4 fruit fly cellular contexts compared by ENCODE assay signal in the genomic region with DNA sequence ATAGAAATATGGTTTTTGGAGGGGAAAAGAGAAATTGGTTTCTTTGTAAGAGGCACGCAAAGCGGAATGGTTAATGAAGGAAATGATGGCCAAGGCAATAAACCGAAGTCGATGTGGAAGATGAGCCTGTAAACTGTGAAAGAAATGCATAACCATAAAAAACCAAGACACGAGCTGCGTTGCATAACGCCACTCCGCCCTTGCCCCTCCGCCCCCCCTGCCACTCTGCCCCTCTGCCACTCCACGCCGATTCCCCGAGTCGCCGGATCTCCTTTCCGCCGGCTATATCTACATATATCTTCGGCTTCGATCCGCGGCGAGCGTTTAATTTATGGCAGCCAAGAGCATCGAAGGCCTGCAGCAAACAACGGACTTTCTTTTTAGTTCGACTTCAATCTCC.
A peak's percentile ranks its signal among the peaks of the same experiment; 100 is the strongest.
TF ChIP-seq lines count a peak whose summit lies in the region.

No protein-coding gene starts in this region.

- TF ChIP-seq CTCF in whole organism, embryonic (GFP tag; optimal IDR thresholded peaks at IDR 0.05; lab: Kevin White, UChicago), result no peak

TF ChIP-seq in whole organism, embryonic, 481 proteins besides CTCF, POLR2A, EP300 and RAD21 (continues in another document):
- TF ChIP-seq Dfd (GFP tag; optimal IDR thresholded peaks at IDR 0.05; lab: Kevin White, UChicago), result no peak
- TF ChIP-seq amos (GFP tag; IDR thresholded peaks at IDR 0.05; lab: Robert Waterston, UW; ENCODE audit: partially characterized antibody), result no peak
- TF ChIP-seq eve (GFP tag; optimal IDR thresholded peaks at IDR 0.05; lab: Kevin White, UChicago), result no peak
- TF ChIP-seq CG7928 (GFP tag; optimal IDR thresholded peaks at IDR 0.05; lab: Kevin White, UChicago), result no peak
- no peak for TF ChIP-seq Dek (tag; optimal IDR thresholded peaks at IDR 0.05; lab: Kevin White, UChicago)
- no peak for TF ChIP-seq twi (tag; optimal IDR thresholded peaks at IDR 0.05; lab: Kevin White, UChicago)
- no peak for TF ChIP-seq H2.0 (GFP tag; IDR thresholded peaks at IDR 0.05; lab: Robert Waterston, UW)
- TF ChIP-seq HHEX (GFP tag; optimal IDR thresholded peaks at IDR 0.05; lab: Kevin White, UChicago), result no peak
- TF ChIP-seq abd-A (tag; optimal IDR thresholded peaks at IDR 0.05; lab: Kevin White, UChicago), result peak; percentile 82
- no peak for TF ChIP-seq CG14965 (GFP tag; optimal IDR thresholded peaks at IDR 0.05; lab: Kevin White, UChicago; ENCODE audit: borderline replicate concordance)
- TF ChIP-seq CG11696 (GFP tag; IDR thresholded peaks at IDR 0.05; lab: Robert Waterston, UW), result no peak
- no peak for TF ChIP-seq da (GFP tag; optimal IDR thresholded peaks at IDR 0.05; lab: Kevin White, UChicago)
- no peak for TF ChIP-seq CG13424 (tag; optimal IDR thresholded peaks at IDR 0.05; lab: Kevin White, UChicago)
- TF ChIP-seq tll (GFP tag; optimal IDR thresholded peaks at IDR 0.05; lab: Kevin White, UChicago), result no peak
- TF ChIP-seq CG9609 (GFP tag; optimal IDR thresholded peaks at IDR 0.05; lab: Kevin White, UChicago), result no peak
- no peak for TF ChIP-seq Hr51 (GFP tag; optimal IDR thresholded peaks at IDR 0.05; lab: Kevin White, UChicago)
- peak; percentile 48 for TF ChIP-seq kni (GFP tag; optimal IDR thresholded peaks at IDR 0.05; lab: Kevin White, UChicago)
- no peak for TF ChIP-seq ro (GFP tag; IDR thresholded peaks at IDR 0.05; lab: Robert Waterston, UW)
- TF ChIP-seq rib (GFP tag; IDR thresholded peaks at IDR 0.05; lab: Robert Waterston, UW), result no peak
- peak; percentile 73 for TF ChIP-seq pros (GFP tag; optimal IDR thresholded peaks at IDR 0.05; lab: Kevin White, UChicago)
- no peak for TF ChIP-seq CG18599 (GFP tag; optimal IDR thresholded peaks at IDR 0.05; lab: Kevin White, UChicago)
- no peak for TF ChIP-seq Doc3 (GFP tag; IDR thresholded peaks at IDR 0.05; lab: Robert Waterston, UW; ENCODE audit: partially characterized antibody)

TF ChIP-seq in whole organism, prepupa, 60 proteins besides CTCF, POLR2A, EP300 and RAD21:
- TF ChIP-seq svp (GFP tag; lab: Kevin White, UChicago) (no peak), fkh (GFP tag; optimal IDR thresholded peaks at IDR 0.05; lab: Kevin White, UChicago) (no peak), Hr38 (GFP tag; optimal IDR thresholded peaks at IDR 0.05; lab: Kevin White, UChicago) (no peak), achi (GFP tag; optimal IDR thresholded peaks at IDR 0.05; lab: Kevin White, UChicago) (no peak), CG3032 (tag; optimal IDR thresholded peaks at IDR 0.05; lab: Kevin White, UChicago) (no peak), dsx (GFP tag; optimal IDR thresholded peaks at IDR 0.05; lab: Kevin White, UChicago; ENCODE audit: poor library complexity, severe bottlenecking) (peak; percentile 21), Eip78C (GFP tag; lab: Kevin White, UChicago) (no peak), Sox14 (GFP tag; optimal IDR thresholded peaks at IDR 0.05; lab: Kevin White, UChicago) (no peak), CG1621 (tag; optimal IDR thresholded peaks at IDR 0.05; lab: Kevin White, UChicago) (no peak), vri (GFP tag; optimal IDR thresholded peaks at IDR 0.05; lab: Kevin White, UChicago) (peak; percentile 15), spab (GFP tag; optimal IDR thresholded peaks at IDR 0.05; lab: Kevin White, UChicago) (no peak), CG15336 (GFP tag; IDR thresholded peaks at IDR 0.05; lab: Robert Waterston, UW) (no peak), CG3919 (GFP tag; optimal IDR thresholded peaks at IDR 0.05; lab: Kevin White, UChicago) (no peak), CG8119 (GFP tag; IDR thresholded peaks at IDR 0.05; lab: Robert Waterston, UW) (no peak), salr (GFP tag; optimal IDR thresholded peaks at IDR 0.05; lab: Kevin White, UChicago) (no peak), Sox15 (GFP tag; optimal IDR thresholded peaks at IDR 0.05; lab: Kevin White, UChicago) (no peak), Gug (GFP tag; IDR thresholded peaks at IDR 0.05; lab: Robert Waterston, UW) (no peak), CG6854 (GFP tag; optimal IDR thresholded peaks at IDR 0.05; lab: Kevin White, UChicago) (peak; percentile 45), Smox (GFP tag; optimal IDR thresholded peaks at IDR 0.05; lab: Kevin White, UChicago) (no peak), Hr39 (GFP tag; optimal IDR thresholded peaks at IDR 0.05; lab: Kevin White, UChicago) (no peak), Blimp-1 (GFP tag; optimal IDR thresholded peaks at IDR 0.05; lab: Kevin White, UChicago) (peak; percentile 72)

TF ChIP-seq in whole organism, pupa, 21 proteins besides CTCF, POLR2A, EP300 and RAD21:
- TF ChIP-seq CG15710 (tag; optimal IDR thresholded peaks at IDR 0.05; lab: Kevin White, UChicago), result no peak
- peak; percentile 48; the same call in 1 of the 3 replicates for TF ChIP-seq CG4496 (GFP tag; IDR thresholded peaks at IDR 0.05; lab: Robert Waterston, UW)

TF ChIP-seq in whole organism, wandering third instar larva, 38 proteins besides CTCF, POLR2A, EP300 and RAD21:
- peak; percentile 23 for TF ChIP-seq psq (GFP tag; optimal IDR thresholded peaks at IDR 0.05; lab: Kevin White, UChicago)
- no peak for TF ChIP-seq Dif (GFP tag; optimal IDR thresholded peaks at IDR 0.05; lab: Kevin White, UChicago; ENCODE audit: partially characterized antibody)

Comparison
In these comparisons a context has a peak if more than half of its experiments do, and no peak if none do; other contexts are left out.
1. Of the 7 proteins assayed by ChIP-seq in both whole organism, embryonic and whole organism, prepupa: peak only in whole organism, embryonic: none; only in whole organism, prepupa: Blimp-1 and CG6854; in both: none; in neither: 5.